Worm (Caenorhabditis elegans): ENCODE measurements around the gene fbxb-37.

The fbxb-37 gene

ce11 chrII:2112948-2113347, 19.3 kb upstream of the fbxb-37 start, which contains the start of gene R52.6:
Gene R52.6, minus strand, starts transcription at chrII:2113048.
- no peak for TF ChIP-seq flt-1 (GFP tag; IDR thresholded peaks at IDR 0.05)

DNA sequence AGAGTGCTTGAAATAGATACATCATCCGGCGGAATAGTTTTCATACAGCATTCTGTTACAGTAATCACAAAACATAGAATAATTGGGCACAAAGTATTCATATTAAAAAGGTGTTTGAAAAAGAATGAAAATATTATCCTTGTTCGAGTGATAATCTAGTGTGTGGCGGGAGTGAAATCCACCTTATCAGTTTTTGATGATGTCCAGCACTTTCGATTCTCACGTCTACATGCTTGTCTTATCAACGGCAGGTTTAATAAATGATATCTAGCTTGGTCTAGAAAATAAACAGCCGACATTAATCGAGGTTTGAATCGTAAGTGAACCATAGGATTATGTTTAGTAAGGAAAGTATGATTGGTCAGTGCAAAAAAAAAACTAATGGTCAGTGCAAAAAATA, 16.3 kb upstream of the fbxb-37 start, which contains the start of gene R52.5:
Gene R52.5, minus strand, starts transcription at position 101 of the 400 bp plus-strand sequence.
- TF ChIP-seq tab-1 (GFP tag; IDR thresholded peaks at IDR 0.05) = no peak
- no peak for TF ChIP-seq flt-1 (GFP tag; IDR thresholded peaks at IDR 0.05)
- no peak for TF ChIP-seq cog-1 (tag; optimal IDR thresholded peaks at IDR 0.05)
- TF ChIP-seq ztf-23 (GFP tag; IDR thresholded peaks at IDR 0.05) = no peak
- TF ChIP-seq T22C8.4 (GFP tag; IDR thresholded peaks at IDR 0.05) = no peak
- TF ChIP-seq ztf-29 (GFP tag; IDR thresholded peaks at IDR 0.05) = no peak
- no peak for TF ChIP-seq med-1 (GFP tag; optimal IDR thresholded peaks at IDR 0.05; ENCODE audit: insufficient read depth)
- no peak for TF ChIP-seq ref-1 (GFP tag; conservative IDR thresholded peaks at IDR 0.05)
- TF ChIP-seq klf-2 (GFP tag; conservative IDR thresholded peaks at IDR 0.05) = no peak

ce11 chrII:2108295-2108694, 14.6 kb upstream of the fbxb-37 start, which contains the start of gene R52.4:
Gene R52.4, minus strand, starts transcription at chrII:2108395.
- no peak for TF ChIP-seq T22C8.4 (GFP tag; IDR thresholded peaks at IDR 0.05)
- TF ChIP-seq tab-1 (GFP tag; IDR thresholded peaks at IDR 0.05) = no peak
- TF ChIP-seq cog-1 (tag; optimal IDR thresholded peaks at IDR 0.05) = no peak
- no peak for TF ChIP-seq ztf-29 (GFP tag; IDR thresholded peaks at IDR 0.05)
- TF ChIP-seq ref-1 (GFP tag; conservative IDR thresholded peaks at IDR 0.05) = no peak
- no peak for TF ChIP-seq flt-1 (GFP tag; IDR thresholded peaks at IDR 0.05)
- TF ChIP-seq ztf-23 (GFP tag; IDR thresholded peaks at IDR 0.05) = no peak
- TF ChIP-seq med-1 (GFP tag; optimal IDR thresholded peaks at IDR 0.05; ENCODE audit: insufficient read depth) = no peak
- TF ChIP-seq klf-2 (GFP tag; conservative IDR thresholded peaks at IDR 0.05) = no peak

DNA sequence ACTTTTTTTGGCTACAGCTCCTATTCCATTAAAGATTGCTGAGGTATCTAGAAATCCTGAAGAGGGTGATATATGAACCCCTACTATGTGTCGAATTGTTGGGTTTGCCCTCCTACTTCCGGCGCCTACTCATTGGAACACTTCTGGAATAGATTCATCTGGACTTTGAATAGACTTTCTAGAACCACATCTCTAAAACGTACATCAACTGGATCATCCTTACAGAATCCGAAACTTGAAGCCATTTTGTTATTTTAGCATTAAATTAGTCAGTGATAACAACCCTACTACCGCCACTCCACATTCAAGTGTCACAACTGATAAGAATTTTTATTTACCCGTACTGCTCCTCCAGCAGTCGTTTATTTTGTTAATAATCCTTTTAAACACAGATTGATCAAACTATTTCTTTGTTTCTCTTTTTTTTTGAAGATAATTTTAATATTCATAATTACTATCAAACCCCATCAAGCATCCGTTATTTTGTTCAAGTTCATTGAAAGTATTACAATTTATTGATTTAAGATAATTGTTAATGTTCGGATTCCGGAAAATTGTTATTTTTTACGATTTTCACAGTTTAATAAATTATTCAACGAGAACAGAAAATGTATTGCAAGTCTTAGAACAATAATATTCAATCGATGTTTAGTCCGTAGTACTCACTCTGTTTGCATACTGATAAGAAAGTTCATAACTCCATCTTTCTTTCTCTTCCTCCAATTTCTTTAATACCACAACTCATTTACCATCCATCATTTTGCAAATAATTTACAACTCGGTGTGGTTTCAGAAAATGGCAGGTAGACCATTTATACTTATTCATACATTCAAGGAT, 5.7 kb upstream of the fbxb-37 start, which contains the start of gene math-42:
Gene math-42, plus strand, starts transcription at position 788 of the 838 bp plus-strand sequence.
- no peak for TF ChIP-seq flt-1 (GFP tag; IDR thresholded peaks at IDR 0.05)
- TF ChIP-seq klf-2 (GFP tag; conservative IDR thresholded peaks at IDR 0.05) = no peak
- TF ChIP-seq med-1 (GFP tag; optimal IDR thresholded peaks at IDR 0.05; ENCODE audit: insufficient read depth) = no peak
- no peak for TF ChIP-seq T22C8.4 (GFP tag; IDR thresholded peaks at IDR 0.05)
- no peak for TF ChIP-seq cog-1 (tag; optimal IDR thresholded peaks at IDR 0.05)
- TF ChIP-seq ztf-29 (GFP tag; IDR thresholded peaks at IDR 0.05) = no peak
- no peak for TF ChIP-seq tab-1 (GFP tag; IDR thresholded peaks at IDR 0.05)
- TF ChIP-seq ztf-23 (GFP tag; IDR thresholded peaks at IDR 0.05) = no peak
- TF ChIP-seq ref-1 (GFP tag; conservative IDR thresholded peaks at IDR 0.05) = no peak

DNA sequence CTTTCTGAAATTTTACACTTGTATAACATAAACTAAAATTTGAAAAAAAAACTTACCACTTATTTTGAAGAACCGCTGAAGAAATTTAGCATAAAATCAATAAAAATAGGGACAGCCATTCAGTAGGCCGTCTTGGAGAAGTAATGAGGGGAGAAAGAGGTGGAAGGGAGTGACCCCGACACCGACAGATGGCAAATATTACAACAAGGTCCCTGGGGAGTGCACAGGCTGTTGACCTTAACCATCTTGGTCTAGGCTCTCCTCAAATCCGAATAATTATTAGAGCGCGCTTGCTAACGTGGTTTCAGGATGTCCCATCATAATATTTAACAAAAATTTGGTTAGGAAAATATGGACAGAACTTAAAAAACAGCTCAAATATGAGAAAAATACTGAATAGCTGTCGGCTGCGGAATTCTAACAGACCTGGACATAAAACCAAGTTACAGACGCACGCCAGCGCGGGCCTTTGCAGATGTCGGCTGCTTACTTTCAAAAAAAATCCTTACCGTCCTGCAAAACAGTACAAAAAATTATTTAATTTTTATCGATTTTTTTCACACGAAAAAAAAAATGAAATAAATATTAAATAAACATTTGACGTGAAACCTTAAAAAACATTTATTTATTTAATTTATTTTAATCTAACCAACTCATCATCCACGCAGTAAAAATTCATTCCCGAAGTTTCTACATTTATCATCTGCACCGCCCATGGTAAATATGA, 1.4 kb upstream of the fbxb-37 start, which contains the start of gene T16A1.2:
Gene T16A1.2, plus strand, starts transcription at position 677 of the 727 bp plus-strand sequence.
- TF ChIP-seq tab-1 (GFP tag; IDR thresholded peaks at IDR 0.05) (no peak), klf-2 (GFP tag; conservative IDR thresholded peaks at IDR 0.05) (no peak), ztf-23 (GFP tag; IDR thresholded peaks at IDR 0.05) (no peak)

DNA sequence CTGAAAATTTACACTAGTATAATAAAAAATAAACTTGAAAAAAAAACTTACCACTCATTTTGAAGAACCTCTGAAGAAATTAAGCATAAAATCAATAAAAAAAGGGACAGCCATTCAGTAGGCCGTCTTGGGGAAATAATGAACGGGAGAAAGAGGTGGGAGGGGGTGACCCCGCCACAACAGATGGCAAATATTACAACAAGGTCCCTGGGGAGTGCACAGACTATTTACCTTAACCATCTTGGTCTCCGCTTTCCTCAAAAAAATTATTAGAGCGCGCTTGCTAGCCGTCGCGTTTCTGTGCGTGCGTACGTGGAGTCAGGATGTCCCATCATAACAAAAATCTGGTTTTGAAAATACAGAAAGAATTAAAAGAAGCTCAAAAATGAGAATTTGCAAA, 1.7 kb downstream of the fbxb-37 start, which contains the start of gene T16A1.10:
Gene T16A1.10, minus strand, starts transcription at position 123 of the 400 bp plus-strand sequence.
- no peak for TF ChIP-seq med-1 (GFP tag; optimal IDR thresholded peaks at IDR 0.05; ENCODE audit: insufficient read depth)
- TF ChIP-seq flt-1 (GFP tag; IDR thresholded peaks at IDR 0.05) = peak; percentile 50; the same call in 1 of the 2 replicates

- TF ChIP-seq flt-1 (GFP tag; IDR thresholded peaks at IDR 0.05) (no peak), T22C8.4 (GFP tag; IDR thresholded peaks at IDR 0.05) (no peak), ztf-29 (GFP tag; IDR thresholded peaks at IDR 0.05) (no peak), med-1 (GFP tag; optimal IDR thresholded peaks at IDR 0.05; ENCODE audit: insufficient read depth) (no peak), tab-1 (GFP tag; IDR thresholded peaks at IDR 0.05) (no peak), klf-2 (GFP tag; conservative IDR thresholded peaks at IDR 0.05) (no peak), ztf-23 (GFP tag; IDR thresholded peaks at IDR 0.05) (no peak), ref-1 (GFP tag; conservative IDR thresholded peaks at IDR 0.05) (no peak), cog-1 (tag; optimal IDR thresholded peaks at IDR 0.05) (no peak)
These were observed 3.1 kb downstream of the fbxb-37 start, which contains the start of gene trpl-5 for ce11 chrII:2090605-2091004. Gene trpl-5, minus strand, starts transcription at chrII:2090636.

ce11 chrII:2087206-2087605, 6.5 kb downstream of the fbxb-37 start:
- TF ChIP-seq cog-1 (tag; optimal IDR thresholded peaks at IDR 0.05) (no peak), tab-1 (GFP tag; IDR thresholded peaks at IDR 0.05) (no peak), ztf-23 (GFP tag; IDR thresholded peaks at IDR 0.05) (no peak), klf-2 (GFP tag; conservative IDR thresholded peaks at IDR 0.05) (no peak), ztf-29 (GFP tag; IDR thresholded peaks at IDR 0.05) (no peak), flt-1 (GFP tag; IDR thresholded peaks at IDR 0.05) (no peak), med-1 (GFP tag; optimal IDR thresholded peaks at IDR 0.05; ENCODE audit: insufficient read depth) (no peak), T22C8.4 (GFP tag; IDR thresholded peaks at IDR 0.05) (no peak), ref-1 (GFP tag; conservative IDR thresholded peaks at IDR 0.05) (no peak)

ce11 chrII:2083726-2084179, 9.9 kb downstream of the fbxb-37 start, which contains the start of the genes T16A1.5 and fbxc-49:
Gene T16A1.5, minus strand, starts transcription at chrII:2083826.
Gene fbxc-49, plus strand, starts transcription at chrII:2084129.
- TF ChIP-seq med-1 (GFP tag; optimal IDR thresholded peaks at IDR 0.05; ENCODE audit: insufficient read depth) (no peak), flt-1 (GFP tag; IDR thresholded peaks at IDR 0.05) (no peak), ztf-23 (GFP tag; IDR thresholded peaks at IDR 0.05) (no peak), cog-1 (tag; optimal IDR thresholded peaks at IDR 0.05) (no peak), ztf-29 (GFP tag; IDR thresholded peaks at IDR 0.05) (no peak), tab-1 (GFP tag; IDR thresholded peaks at IDR 0.05) (no peak), T22C8.4 (GFP tag; IDR thresholded peaks at IDR 0.05) (no peak), ref-1 (GFP tag; conservative IDR thresholded peaks at IDR 0.05) (no peak), klf-2 (GFP tag; conservative IDR thresholded peaks at IDR 0.05) (no peak)

All from whole organism, midembryonic.